Worm (Caenorhabditis elegans): ENCODE data around the gene srg-28.

The srg-28 gene

ce11 chrV:5334588-5334987, at the start of gene srg-28:
srg-28 (plus strand) TSS chrV:5334888.
- no peak for TF ChIP-seq unc-62 (GFP tag; optimal IDR thresholded peaks at IDR 0.05)

ce11 chrV:5287273-5287672, 47.4 kb upstream of the srg-28 start, which contains the start of gene Y49G5A.1:
Y49G5A.1 (minus strand) TSS chrV:5287373.
- no peak for TF ChIP-seq unc-62 (GFP tag; optimal IDR thresholded peaks at IDR 0.05)

ce11 chrV:5288676-5289075, 46.0 kb upstream of the srg-28 start:
- no peak for TF ChIP-seq unc-62 (GFP tag; optimal IDR thresholded peaks at IDR 0.05)

- no peak for TF ChIP-seq unc-62 (GFP tag; optimal IDR thresholded peaks at IDR 0.05)
These were observed 38.7 kb upstream of the srg-28 start for ce11 chrV:5295940-5296339.

DNA sequence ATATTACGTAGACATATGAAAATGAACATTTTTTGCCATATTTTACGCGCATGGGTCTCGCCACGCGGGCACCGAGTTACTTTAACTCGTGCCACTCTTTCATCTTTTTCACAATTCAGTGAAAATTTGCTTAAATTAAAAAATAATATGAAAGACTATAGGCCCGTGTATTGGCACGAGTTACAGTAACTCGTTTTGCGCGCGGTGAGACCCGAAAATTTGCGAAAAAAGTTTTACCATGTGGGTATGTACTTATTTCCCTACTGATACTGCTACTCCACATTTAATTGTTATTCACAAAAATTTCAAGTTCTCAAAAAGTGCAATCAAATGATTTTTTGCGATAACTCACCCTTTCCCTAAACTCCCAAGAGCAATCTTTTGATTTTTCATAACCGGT, 36.9 kb upstream of the srg-28 start:
- no peak for TF ChIP-seq unc-62 (GFP tag; optimal IDR thresholded peaks at IDR 0.05)

DNA sequence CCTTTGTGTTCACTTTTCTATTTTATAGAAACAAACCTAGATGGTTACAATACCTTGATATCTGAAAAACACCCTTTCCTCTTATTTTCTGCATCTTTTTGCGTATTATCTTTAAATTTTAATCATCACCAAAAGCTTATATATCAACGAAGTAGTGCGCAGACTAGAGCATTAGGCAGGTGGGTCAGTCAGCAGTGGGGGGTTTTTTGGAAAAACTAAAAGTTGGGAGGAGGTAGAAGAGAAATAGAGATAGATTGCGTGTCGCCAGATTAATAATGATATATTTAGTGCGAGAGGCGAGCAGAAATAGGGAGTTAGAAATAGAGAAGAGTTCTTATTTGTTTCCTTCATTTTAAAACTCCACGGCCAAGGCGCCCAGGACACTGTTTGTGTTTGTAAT, 33.5 kb upstream of the srg-28 start:
- no peak for TF ChIP-seq unc-62 (GFP tag; optimal IDR thresholded peaks at IDR 0.05)

DNA sequence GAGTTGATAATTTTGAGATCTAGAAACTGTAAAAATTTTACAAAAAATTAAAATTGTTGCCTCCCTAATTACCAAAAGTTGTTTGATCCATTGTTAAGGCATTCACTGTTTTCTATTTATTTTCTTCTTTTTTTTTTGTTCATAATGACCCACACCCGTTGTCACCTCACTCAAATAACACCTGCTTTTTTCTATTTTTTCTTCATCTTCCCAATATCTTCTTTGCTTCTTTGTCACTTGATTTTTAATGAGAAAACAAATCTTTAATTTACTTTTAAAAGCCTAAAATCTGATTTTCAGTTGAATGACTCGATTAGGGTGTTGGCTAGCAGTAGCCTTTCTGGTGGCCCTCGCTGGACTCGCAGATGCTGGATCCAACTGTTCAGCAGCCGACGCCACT, 31.3 kb upstream of the srg-28 start, which contains the start of gene ncx-2:
ncx-2 (plus strand) TSS at position 301 of the 400 bp plus-strand sequence.
- no peak for TF ChIP-seq unc-62 (GFP tag; optimal IDR thresholded peaks at IDR 0.05)

- TF ChIP-seq unc-62 (GFP tag; optimal IDR thresholded peaks at IDR 0.05): no peak
These were observed 30.3 kb upstream of the srg-28 start for ce11 chrV:5304366-5304765.

- TF ChIP-seq unc-62 (GFP tag; optimal IDR thresholded peaks at IDR 0.05): no peak
These were observed 23.1 kb upstream of the srg-28 start, which contains the start of gene C10G8.4 for ce11 chrV:5311635-5312034. C10G8.4 (plus strand) TSS chrV:5311935.

- no peak for TF ChIP-seq unc-62 (GFP tag; optimal IDR thresholded peaks at IDR 0.05)
These were observed 22.2 kb upstream of the srg-28 start, which contains the start of gene C10G8.3 for ce11 chrV:5312453-5312852. C10G8.3 (plus strand) TSS chrV:5312753.

- no peak for TF ChIP-seq unc-62 (GFP tag; optimal IDR thresholded peaks at IDR 0.05)
These were observed 20.6 kb upstream of the srg-28 start, which contains the start of gene C10G8.2 for ce11 chrV:5314104-5314503. C10G8.2 (plus strand) TSS chrV:5314404.

ce11 chrV:5318349-5318748, 16.3 kb upstream of the srg-28 start:
- TF ChIP-seq unc-62 (GFP tag; optimal IDR thresholded peaks at IDR 0.05): no peak

ce11 chrV:5319477-5319876, 15.2 kb upstream of the srg-28 start, which contains the start of gene ceh-34:
ceh-34 (minus strand) TSS chrV:5319577.
- no peak for TF ChIP-seq unc-62 (GFP tag; optimal IDR thresholded peaks at IDR 0.05)

- TF ChIP-seq unc-62 (GFP tag; optimal IDR thresholded peaks at IDR 0.05): no peak
These were observed 11.9 kb upstream of the srg-28 start for ce11 chrV:5322815-5323214.

DNA sequence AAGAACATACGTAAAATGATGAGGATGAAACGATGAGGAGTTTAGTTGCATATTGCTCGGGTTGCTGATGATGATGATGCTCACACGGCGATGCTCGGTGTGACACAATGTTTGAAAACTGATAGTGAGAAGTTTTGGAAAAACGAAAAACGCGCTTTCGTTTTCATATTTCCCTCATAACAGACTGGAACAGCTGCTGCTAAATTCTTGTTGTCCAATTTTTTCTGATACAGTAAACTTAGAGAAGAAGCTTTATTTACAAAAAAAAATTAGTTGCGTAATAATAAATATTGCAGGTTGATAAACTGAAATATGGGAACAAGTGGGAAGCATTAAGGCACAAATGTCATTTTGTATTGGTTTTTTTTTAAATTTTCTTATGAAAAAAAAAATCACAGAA, 10.1 kb upstream of the srg-28 start, which contains the start of gene ceh-33:
ceh-33 (minus strand) TSS at position 101 of the 400 bp plus-strand sequence.
- no peak for TF ChIP-seq unc-62 (GFP tag; optimal IDR thresholded peaks at IDR 0.05)

- no peak for TF ChIP-seq unc-62 (GFP tag; optimal IDR thresholded peaks at IDR 0.05)
These were observed 6.4 kb upstream of the srg-28 start, which contains the start of gene C10G8.8 for ce11 chrV:5328314-5328713. C10G8.8 (minus strand) TSS chrV:5328414.

ce11 chrV:5329677-5330266, 4.9 kb upstream of the srg-28 start:
- no peak for TF ChIP-seq unc-62 (GFP tag; optimal IDR thresholded peaks at IDR 0.05)

ce11 chrV:5330967-5331366, 3.7 kb upstream of the srg-28 start, which contains the start of gene srg-26:
srg-26 (plus strand) TSS chrV:5331267.
- TF ChIP-seq unc-62 (GFP tag; optimal IDR thresholded peaks at IDR 0.05): no peak
